Worm (Caenorhabditis elegans): ENCODE results near the gene gmeb-3.

gmeb-3 gene

DNA sequence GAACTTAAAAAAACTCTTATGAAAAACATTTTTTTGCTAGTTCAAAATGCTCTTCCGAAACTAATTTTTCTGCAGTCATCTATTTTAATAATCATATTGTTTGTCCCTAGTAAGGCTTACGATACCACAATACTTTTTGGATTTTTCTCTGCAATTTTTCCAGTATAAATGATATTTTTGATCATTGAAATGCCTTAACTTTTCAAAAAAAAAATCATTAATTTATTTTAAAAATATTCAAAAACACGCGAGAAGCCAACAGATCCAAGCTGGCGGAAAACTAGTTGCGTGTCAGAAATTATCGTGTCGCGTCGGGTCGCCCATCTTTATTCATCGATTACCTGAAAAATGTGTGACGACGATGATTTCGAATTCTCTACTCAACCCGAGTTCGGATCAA lies at the start of gene gmeb-3:
Gene gmeb-3 (plus strand): TSS at position 301 of the 400 bp plus-strand sequence.
- no peak for TF ChIP-seq hmg-4 (GFP tag; optimal IDR thresholded peaks at IDR 0.05)

DNA sequence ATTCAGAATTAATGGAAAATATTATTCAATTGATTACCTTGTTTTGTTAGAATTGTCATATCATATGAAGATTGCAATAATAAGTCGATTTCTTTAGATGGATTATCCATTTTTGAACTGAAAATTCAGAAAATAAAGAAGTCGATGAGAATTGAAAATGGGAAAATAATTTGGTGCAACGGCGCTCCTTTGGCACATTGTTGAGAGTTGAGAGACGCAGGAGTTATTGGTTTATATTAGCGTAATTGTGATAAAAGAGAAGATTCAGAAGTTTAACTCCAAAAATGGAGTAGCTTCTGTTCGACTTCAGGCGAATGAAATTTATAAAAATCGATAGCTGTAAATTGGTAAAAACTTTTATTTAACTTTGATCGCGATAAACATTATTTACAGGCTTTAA lies 48.7 kb upstream of the gmeb-3 start, which contains the start of gene C14B1.8:
Gene C14B1.8 (minus strand): TSS at position 117 of the 400 bp plus-strand sequence.
- no peak for TF ChIP-seq flt-1 (GFP tag; IDR thresholded peaks at IDR 0.05)
- no peak for TF ChIP-seq hnd-1 (tag; optimal IDR thresholded peaks at IDR 0.05)
- TF ChIP-seq pes-1 (GFP tag; IDR thresholded peaks at IDR 0.05), result no peak
- TF ChIP-seq tra-4 (tag; optimal IDR thresholded peaks at IDR 0.05), result no peak
- no peak for TF ChIP-seq scrt-1 (GFP tag; IDR thresholded peaks at IDR 0.05)
- TF ChIP-seq hmbx-1 (tag; optimal IDR thresholded peaks at IDR 0.05), result no peak
- TF ChIP-seq ets-7 (tag; optimal IDR thresholded peaks at IDR 0.05), result no peak
- TF ChIP-seq B0310.2 (tag; optimal IDR thresholded peaks at IDR 0.05), result no peak
- TF ChIP-seq tbx-37 (GFP tag; conservative IDR thresholded peaks at IDR 0.05), result no peak
- TF ChIP-seq hmg-4 (GFP tag; optimal IDR thresholded peaks at IDR 0.05), result no peak

DNA sequence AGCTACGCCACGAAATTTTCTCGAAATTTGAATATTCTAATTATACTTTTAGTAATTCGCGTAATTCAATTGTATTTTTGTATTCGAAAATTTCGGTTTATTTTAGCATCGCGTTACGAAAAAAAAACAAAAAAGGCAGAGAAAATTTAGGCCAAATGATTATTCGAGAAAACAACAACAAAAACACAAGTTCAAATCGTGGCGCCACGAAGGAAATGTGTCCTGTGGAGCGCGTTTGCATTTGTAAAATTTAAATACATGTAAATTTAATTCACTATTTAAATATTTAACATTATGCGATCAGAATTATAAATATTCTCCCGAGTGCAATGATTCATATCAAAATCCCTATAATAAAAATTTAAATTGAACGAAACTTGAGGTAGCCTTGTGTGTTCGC lies 44.6 kb upstream of the gmeb-3 start:
- TF ChIP-seq hmg-4 (GFP tag; optimal IDR thresholded peaks at IDR 0.05) (no peak), hnd-1 (tag; optimal IDR thresholded peaks at IDR 0.05) (no peak), F13C5.2 (tag; optimal IDR thresholded peaks at IDR 0.05) (no peak), ceh-13 (GFP tag; optimal IDR thresholded peaks at IDR 0.05) (no peak), flt-1 (GFP tag; IDR thresholded peaks at IDR 0.05) (no peak), ets-7 (tag; optimal IDR thresholded peaks at IDR 0.05) (no peak), scrt-1 (GFP tag; IDR thresholded peaks at IDR 0.05) (no peak), ceh-36 (tag; optimal IDR thresholded peaks at IDR 0.05) (no peak), tbx-11 (GFP tag; IDR thresholded peaks at IDR 0.05) (no peak), sea-1 (GFP tag; conservative IDR thresholded peaks at IDR 0.05) (no peak), B0310.2 (tag; optimal IDR thresholded peaks at IDR 0.05) (no peak), tbx-37 (GFP tag; conservative IDR thresholded peaks at IDR 0.05) (no peak)

DNA sequence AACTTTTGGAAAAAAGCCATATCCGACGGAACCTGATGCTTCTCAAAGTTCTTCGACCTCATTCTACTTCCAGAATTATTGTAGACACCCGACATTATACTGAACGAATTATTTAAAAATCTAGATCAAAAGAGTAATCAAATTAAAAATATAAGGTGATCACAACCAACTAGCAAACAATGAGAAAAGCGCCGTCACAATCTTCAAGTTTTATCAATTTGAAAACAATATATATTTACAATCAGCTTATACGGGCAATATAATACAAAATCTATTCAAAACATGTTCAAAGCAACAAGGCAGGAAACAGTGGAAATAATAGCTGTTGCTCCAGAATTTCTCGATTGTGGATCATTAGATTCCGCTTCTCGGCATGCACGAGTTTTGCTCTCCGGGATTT lies 43.4 kb upstream of the gmeb-3 start, which contains the start of gene C14B1.12:
Gene C14B1.12 (minus strand): TSS at position 101 of the 400 bp plus-strand sequence.
- TF ChIP-seq ceh-36 (tag; optimal IDR thresholded peaks at IDR 0.05), result no peak
- TF ChIP-seq sea-1 (GFP tag; conservative IDR thresholded peaks at IDR 0.05), result no peak
- no peak for TF ChIP-seq hmbx-1 (tag; optimal IDR thresholded peaks at IDR 0.05)
- TF ChIP-seq ama-1 (optimal IDR thresholded peaks at IDR 0.05), result no peak
- TF ChIP-seq B0310.2 (tag; optimal IDR thresholded peaks at IDR 0.05), result no peak
- TF ChIP-seq ceh-13 (GFP tag; optimal IDR thresholded peaks at IDR 0.05), result no peak
- no peak for TF ChIP-seq ets-7 (tag; optimal IDR thresholded peaks at IDR 0.05)
- no peak for TF ChIP-seq F13C5.2 (tag; optimal IDR thresholded peaks at IDR 0.05)
- no peak for TF ChIP-seq aly-1 (tag; optimal IDR thresholded peaks at IDR 0.05)
- no peak for TF ChIP-seq tra-4 (tag; optimal IDR thresholded peaks at IDR 0.05)
- TF ChIP-seq tbx-37 (GFP tag; conservative IDR thresholded peaks at IDR 0.05), result no peak
- TF ChIP-seq pes-1 (GFP tag; IDR thresholded peaks at IDR 0.05), result no peak
- TF ChIP-seq flt-1 (GFP tag; IDR thresholded peaks at IDR 0.05), result no peak
- no peak for TF ChIP-seq scrt-1 (GFP tag; IDR thresholded peaks at IDR 0.05)
- TF ChIP-seq hnd-1 (tag; optimal IDR thresholded peaks at IDR 0.05), result no peak
- no peak for TF ChIP-seq tbx-11 (GFP tag; IDR thresholded peaks at IDR 0.05)
- TF ChIP-seq hmg-4 (GFP tag; optimal IDR thresholded peaks at IDR 0.05), result no peak

DNA sequence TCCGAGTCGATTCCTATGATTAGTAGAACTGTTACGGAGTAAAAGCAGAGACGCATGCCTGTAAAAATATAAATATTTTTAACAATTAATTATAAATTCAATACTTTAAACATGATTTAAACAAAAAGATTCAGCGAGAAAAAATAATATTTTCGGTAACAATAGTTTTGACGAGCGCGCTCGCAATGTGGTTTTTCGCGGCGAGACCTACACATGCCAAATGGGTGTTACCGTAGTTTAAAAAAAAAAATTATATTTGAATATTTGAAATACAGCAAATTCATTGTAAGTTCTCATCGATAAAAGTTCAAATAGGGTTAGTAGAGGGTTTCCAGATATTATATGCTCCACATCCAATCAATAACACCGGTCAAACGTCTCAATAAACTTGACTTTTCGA lies 41.9 kb upstream of the gmeb-3 start, which contains the start of gene gldi-5:
Gene gldi-5 (minus strand): TSS at position 58 of the 400 bp plus-strand sequence.
- no peak for TF ChIP-seq scrt-1 (GFP tag; IDR thresholded peaks at IDR 0.05)
- no peak for TF ChIP-seq tra-4 (tag; optimal IDR thresholded peaks at IDR 0.05)
- no peak for TF ChIP-seq hnd-1 (tag; optimal IDR thresholded peaks at IDR 0.05)
- no peak for TF ChIP-seq flt-1 (GFP tag; IDR thresholded peaks at IDR 0.05)
- no peak for TF ChIP-seq tbx-37 (GFP tag; conservative IDR thresholded peaks at IDR 0.05)
- TF ChIP-seq sea-1 (GFP tag; conservative IDR thresholded peaks at IDR 0.05), result no peak
- TF ChIP-seq ets-7 (tag; optimal IDR thresholded peaks at IDR 0.05), result no peak
- no peak for TF ChIP-seq tbx-11 (GFP tag; IDR thresholded peaks at IDR 0.05)
- no peak for TF ChIP-seq ceh-36 (tag; optimal IDR thresholded peaks at IDR 0.05)

DNA sequence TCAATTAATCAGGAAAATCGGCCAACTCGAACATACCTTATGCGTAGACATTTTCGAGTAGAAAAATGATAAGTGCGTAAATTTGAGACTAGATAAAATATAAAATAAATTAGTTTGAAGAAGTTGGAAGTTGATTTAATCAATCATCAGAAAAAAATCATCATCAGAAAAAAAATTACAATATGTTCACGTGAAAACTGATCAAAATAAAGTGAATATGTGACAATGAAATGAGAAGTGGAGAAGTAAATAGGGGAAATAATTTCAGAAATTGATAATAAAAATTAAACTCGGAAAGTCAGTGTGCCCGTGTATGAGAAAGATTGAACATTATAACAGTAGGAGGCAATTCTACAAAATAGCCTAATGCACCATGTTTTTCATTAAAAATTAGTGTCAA lies 38.8 kb upstream of the gmeb-3 start, which contains the start of gene F34D10.9:
Gene F34D10.9 (minus strand): TSS at position 101 of the 400 bp plus-strand sequence.
- TF ChIP-seq scrt-1 (GFP tag; IDR thresholded peaks at IDR 0.05), result no peak
- TF ChIP-seq hmbx-1 (tag; optimal IDR thresholded peaks at IDR 0.05), result no peak
- no peak for TF ChIP-seq ets-7 (tag; optimal IDR thresholded peaks at IDR 0.05)
- no peak for TF ChIP-seq sea-1 (GFP tag; conservative IDR thresholded peaks at IDR 0.05)
- no peak for TF ChIP-seq flt-1 (GFP tag; IDR thresholded peaks at IDR 0.05)

DNA sequence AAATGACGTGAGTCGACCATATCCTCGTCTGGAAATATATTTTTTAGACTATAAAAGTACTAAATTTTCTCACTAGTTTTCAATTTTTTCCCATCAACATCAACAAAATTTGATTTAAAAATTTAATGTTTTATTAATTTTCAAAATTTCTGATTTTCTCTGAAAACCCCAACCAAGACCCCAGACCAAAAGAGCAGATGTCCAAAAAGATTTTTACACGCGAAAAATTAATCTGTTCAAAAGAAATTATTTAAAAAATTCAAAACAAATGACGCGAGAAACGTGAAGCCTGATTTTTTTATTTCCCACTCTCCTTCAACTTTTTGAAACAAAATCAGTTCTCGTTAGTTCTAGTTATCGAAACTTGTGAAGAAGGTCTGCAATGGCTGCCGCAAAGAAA lies 37.8 kb upstream of the gmeb-3 start, which contains the start of gene F34D10.8:
Gene F34D10.8 (plus strand): TSS at position 301 of the 400 bp plus-strand sequence.
- no peak for TF ChIP-seq B0310.2 (tag; optimal IDR thresholded peaks at IDR 0.05)
- TF ChIP-seq sea-1 (GFP tag; conservative IDR thresholded peaks at IDR 0.05), result no peak
- TF ChIP-seq hnd-1 (tag; optimal IDR thresholded peaks at IDR 0.05), result no peak
- no peak for TF ChIP-seq F13C5.2 (tag; optimal IDR thresholded peaks at IDR 0.05)
- TF ChIP-seq tra-4 (tag; optimal IDR thresholded peaks at IDR 0.05), result no peak
- TF ChIP-seq tbx-11 (GFP tag; IDR thresholded peaks at IDR 0.05), result no peak
- no peak for TF ChIP-seq hmg-4 (GFP tag; optimal IDR thresholded peaks at IDR 0.05)
- TF ChIP-seq hmbx-1 (tag; optimal IDR thresholded peaks at IDR 0.05), result no peak
- TF ChIP-seq flt-1 (GFP tag; IDR thresholded peaks at IDR 0.05), result no peak
- no peak for TF ChIP-seq ceh-36 (tag; optimal IDR thresholded peaks at IDR 0.05)
- no peak for TF ChIP-seq ceh-13 (GFP tag; optimal IDR thresholded peaks at IDR 0.05)
- TF ChIP-seq pes-1 (GFP tag; IDR thresholded peaks at IDR 0.05), result no peak
- no peak for TF ChIP-seq scrt-1 (GFP tag; IDR thresholded peaks at IDR 0.05)
- no peak for TF ChIP-seq ama-1 (optimal IDR thresholded peaks at IDR 0.05)
- no peak for TF ChIP-seq aly-1 (tag; optimal IDR thresholded peaks at IDR 0.05)
- TF ChIP-seq ets-7 (tag; optimal IDR thresholded peaks at IDR 0.05), result no peak
- no peak for TF ChIP-seq tbx-37 (GFP tag; conservative IDR thresholded peaks at IDR 0.05)

DNA sequence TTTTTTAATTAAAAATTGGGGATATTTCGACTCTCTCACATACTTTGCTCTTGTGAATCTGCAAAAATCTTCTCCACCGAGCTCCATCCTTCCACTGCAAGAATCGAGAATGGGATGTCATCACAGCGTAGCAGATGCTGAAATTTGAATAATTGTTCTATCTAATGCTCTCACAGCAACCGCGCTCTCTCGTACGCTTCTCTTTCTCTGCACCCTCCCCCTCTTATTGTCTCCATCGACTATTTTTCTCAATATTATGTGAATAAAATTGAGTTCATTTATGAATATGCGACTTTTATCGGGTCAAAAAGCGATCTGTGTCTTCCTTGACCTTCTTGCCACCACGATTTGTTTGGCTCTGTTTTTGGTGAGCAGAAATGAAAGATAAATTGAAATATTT lies 34.3 kb upstream of the gmeb-3 start, which contains the start of gene F34D10.3:
Gene F34D10.3 (plus strand): TSS at position 249 of the 400 bp plus-strand sequence.
- TF ChIP-seq scrt-1 (GFP tag; IDR thresholded peaks at IDR 0.05) (no peak), pes-1 (GFP tag; IDR thresholded peaks at IDR 0.05) (no peak), sea-1 (GFP tag; conservative IDR thresholded peaks at IDR 0.05) (no peak), hmg-4 (GFP tag; optimal IDR thresholded peaks at IDR 0.05) (no peak), aly-1 (tag; optimal IDR thresholded peaks at IDR 0.05) (no peak), B0310.2 (tag; optimal IDR thresholded peaks at IDR 0.05) (no peak), tbx-11 (GFP tag; IDR thresholded peaks at IDR 0.05) (no peak), ets-7 (tag; optimal IDR thresholded peaks at IDR 0.05) (no peak), ceh-36 (tag; optimal IDR thresholded peaks at IDR 0.05) (no peak), flt-1 (GFP tag; IDR thresholded peaks at IDR 0.05) (no peak), tra-4 (tag; optimal IDR thresholded peaks at IDR 0.05) (no peak), ama-1 (optimal IDR thresholded peaks at IDR 0.05) (no peak), hnd-1 (tag; optimal IDR thresholded peaks at IDR 0.05) (no peak), ceh-13 (GFP tag; optimal IDR thresholded peaks at IDR 0.05) (no peak), tbx-37 (GFP tag; conservative IDR thresholded peaks at IDR 0.05) (no peak), hmbx-1 (tag; optimal IDR thresholded peaks at IDR 0.05) (no peak), F13C5.2 (tag; optimal IDR thresholded peaks at IDR 0.05) (no peak)
